Worm (Caenorhabditis elegans) whole organism, L4 larva: ENCODE results near the gene clec-173.

ENCODE experiments used
- F26F4.8 ChIP-seq: fragments of 200-800 bp; sonication (Bioruptor generic); conservative IDR thresholded peaks from 2 replicates; pipeline ENCODE4 v1.3.6; 2022; ENCODE audit warnings: missing genetic modification characterization, missing compliant biosample characterization
- F44E2.7 ChIP-seq: fragments of 200-800 bp; sonication (Bioruptor generic); IDR thresholded peaks from 2 replicates; pipeline ENCODE4 v2.1.2; 2022; ENCODE audit warnings: missing genetic modification characterization, missing compliant biosample characterization
- T20F7.1 ChIP-seq: fragments of 200-800 bp; sonication (Bioruptor generic); optimal IDR thresholded peaks from 2 replicates; lab custom pipeline; 2018; ENCODE audit warnings: mild to moderate bottlenecking, missing genetic modification characterization, missing compliant biosample characterization
- Y5F2A.4 ChIP-seq: fragments of 200-800 bp; sonication (Bioruptor generic); optimal IDR thresholded peaks from 2 replicates; lab custom pipeline; 2018; ENCODE audit warnings: mild to moderate bottlenecking, missing genetic modification characterization, missing compliant biosample characterization
- Y75B8A.6 ChIP-seq: fragments of 200-800 bp; sonication (Bioruptor generic); IDR thresholded peaks from 2 replicates; pipeline ENCODE4 v1.3.6; 2022; ENCODE audit warnings: missing genetic modification reagents, missing genetic modification characterization, missing compliant biosample characterization
- ZK337.2 ChIP-seq: fragments of 200-800 bp; sonication (Bioruptor generic); IDR thresholded peaks from 2 replicates; pipeline ENCODE4 v1.3.6; 2022; ENCODE audit warnings: missing genetic modification reagents, missing genetic modification characterization, missing compliant biosample characterization
- ZK546.5 ChIP-seq, 2 experiments: sonication (generic microtip); optimal IDR thresholded peaks; 2 replicates each; lab custom pipeline; 2017; ENCODE audit warnings: missing biosample characterization in 2 of 2, missing genetic modification characterization in 2 of 2
- arid-1 ChIP-seq: fragments of 200-800 bp; sonication (Bioruptor generic); conservative IDR thresholded peaks from 2 replicates; pipeline ENCODE4 v1.3.6; 2022; ENCODE audit warnings: missing genetic modification reagents, missing genetic modification characterization, missing compliant biosample characterization
- ceh-32 ChIP-seq: sonication (generic microtip); optimal IDR thresholded peaks from 2 replicates; lab custom pipeline; 2016; ENCODE audit warnings: mild to moderate bottlenecking, missing genetic modification characterization, missing compliant biosample characterization; ENCODE audit not compliant: poor library complexity
- ceh-44 ChIP-seq: fragments of 200-800 bp; sonication (Bioruptor generic); IDR thresholded peaks from 2 replicates; pipeline ENCODE4 v1.3.6; 2022; ENCODE audit warnings: missing genetic modification reagents, missing genetic modification characterization, missing compliant biosample characterization
- cey-2 ChIP-seq: sonication (generic microtip); optimal IDR thresholded peaks from 3 replicates; lab custom pipeline; 2017; ENCODE audit warnings: missing genetic modification characterization, mild to moderate bottlenecking, missing compliant biosample characterization, antibody characterized with exemption, borderline replicate concordance; ENCODE audit not compliant: insufficient read depth
- daf-16 ChIP-seq, 3 experiments: sonication (generic microtip); optimal IDR thresholded peaks; 2 replicates each; lab custom pipeline; 2016 to 2017; ENCODE audit warnings: missing genetic modification characterization in 3 of 3, missing genetic modification reagents in 3 of 3, mild to moderate bottlenecking in 2 of 3, missing compliant biosample characterization in 2 of 3, missing biosample characterization in 1 of 3, moderate library complexity in 1 of 3
- daf-8 ChIP-seq: fragments of 200-800 bp; sonication (Bioruptor generic); IDR thresholded peaks from 2 replicates; pipeline ENCODE4 v1.3.6; 2022; ENCODE audit warnings: missing genetic modification characterization, missing compliant biosample characterization
- dmd-6 ChIP-seq: fragments of 200-800 bp; sonication (Bioruptor generic); IDR thresholded peaks from 2 replicates; pipeline ENCODE4 v1.3.6; 2022; ENCODE audit warnings: missing genetic modification reagents, missing genetic modification characterization, missing compliant biosample characterization
- dmd-8 ChIP-seq: fragments of 200-800 bp; sonication (Bioruptor generic); IDR thresholded peaks from 2 replicates; pipeline ENCODE4 v1.3.6; 2022; ENCODE audit warnings: missing genetic modification characterization, missing compliant biosample characterization
- egl-27 ChIP-seq: sonication (generic microtip); optimal IDR thresholded peaks from 3 replicates; lab custom pipeline; 2017; ENCODE audit warnings: missing biosample characterization, missing genetic modification reagents, missing genetic modification characterization
- egl-43 ChIP-seq: fragments of 200-800 bp; sonication (Bioruptor generic); IDR thresholded peaks from 2 replicates; pipeline ENCODE4 v1.3.6; 2022; ENCODE audit warnings: missing genetic modification reagents, missing genetic modification characterization, missing compliant biosample characterization
- fkh-10 ChIP-seq: fragments of 150-350 bp; optimal IDR thresholded peaks from 2 replicates; lab custom pipeline; 2014; ENCODE audit warnings: missing biosample characterization, missing genetic modification reagents, missing genetic modification characterization
- fos-1 ChIP-seq: fragments of 150-350 bp; optimal IDR thresholded peaks from 2 replicates; lab custom pipeline; 2014; ENCODE audit warnings: missing biosample characterization, missing genetic modification characterization
- hif-1 ChIP-seq, 2 experiments: sonication (generic microtip); optimal IDR thresholded peaks; 2 replicates each; lab custom pipeline; 2016 to 2017; ENCODE audit warnings: missing compliant biosample characterization in 2 of 2, missing genetic modification characterization in 2 of 2, missing genetic modification reagents in 2 of 2, missing genotype in 2 of 2, mild to moderate bottlenecking in 1 of 2
- hlh-11 ChIP-seq: fragments of 200-800 bp; sonication (Bioruptor generic); optimal IDR thresholded peaks from 2 replicates; lab custom pipeline; 2018; ENCODE audit warnings: mild to moderate bottlenecking, missing genetic modification characterization, missing compliant biosample characterization
- hlh-30 ChIP-seq: sonication (generic microtip); optimal IDR thresholded peaks from 2 replicates; lab custom pipeline; 2017; ENCODE audit warnings: antibody characterized with exemption, mild to moderate bottlenecking, missing genetic modification characterization, missing compliant biosample characterization; ENCODE audit not compliant: insufficient read depth
- lin-1 ChIP-seq: fragments of 200-800 bp; sonication (Bioruptor generic); IDR thresholded peaks from 2 replicates; pipeline ENCODE4 v1.3.6; 2022; ENCODE audit warnings: missing genetic modification reagents, missing genetic modification characterization, missing compliant biosample characterization
- lin-15B ChIP-seq: fragments of 150-350 bp; sonication (generic microtip); optimal IDR thresholded peaks from 3 replicates; lab custom pipeline; 2014; ENCODE audit warnings: missing biosample characterization, missing genetic modification characterization
- lin-38 ChIP-seq: fragments of 200-800 bp; sonication (Bioruptor generic); IDR thresholded peaks from 2 replicates; pipeline ENCODE4 v1.3.6; 2022; ENCODE audit warnings: missing genetic modification reagents, missing genetic modification characterization, missing compliant biosample characterization
- lin-39 ChIP-seq: fragments of 150-350 bp; optimal IDR thresholded peaks from 2 replicates; lab custom pipeline; 2014; ENCODE audit warnings: missing biosample characterization, missing genetic modification reagents, missing genetic modification characterization
- lsy-2 ChIP-seq, 2 experiments: fragments of 150-350 bp in 1 of 2; sonication (generic microtip) in 1 of 2; optimal IDR thresholded peaks; 2 replicates each; lab custom pipeline; 2014 to 2017; ENCODE audit warnings: missing biosample characterization in 2 of 2, missing genetic modification characterization in 2 of 2
- mdl-1 ChIP-seq, 2 experiments: fragments of 150-350 bp in 1 of 2; sonication (generic microtip) in 1 of 2; optimal IDR thresholded peaks; 2 replicates each; lab custom pipeline; 2014 to 2017; ENCODE audit warnings: missing biosample characterization in 2 of 2, missing genetic modification characterization in 2 of 2
- mdt-29 ChIP-seq: fragments of 200-800 bp; sonication (Bioruptor generic); IDR thresholded peaks from 2 replicates; pipeline ENCODE4 v1.3.6; 2022; ENCODE audit warnings: missing genetic modification reagents, missing genetic modification characterization, missing compliant biosample characterization
- mep-1 ChIP-seq: fragments of 150-350 bp; sonication (generic microtip); optimal IDR thresholded peaks from 3 replicates; lab custom pipeline; 2014; ENCODE audit warnings: missing biosample characterization, missing genetic modification characterization
- mes-2 ChIP-seq: sonication (generic microtip); optimal IDR thresholded peaks from 2 replicates; lab custom pipeline; 2016; ENCODE audit warnings: missing genotype, mild to moderate bottlenecking, missing genetic modification characterization, missing compliant biosample characterization; ENCODE audit not compliant: poor library complexity, severe bottlenecking
- nhr-28 ChIP-seq: fragments of 150-350 bp; optimal IDR thresholded peaks from 2 replicates; lab custom pipeline; 2014; ENCODE audit warnings: missing biosample characterization, missing genetic modification characterization
- nhr-41 ChIP-seq: fragments of 200-800 bp; sonication (Bioruptor generic); IDR thresholded peaks from 2 replicates; pipeline ENCODE4 v1.3.6; 2022; ENCODE audit warnings: missing genetic modification reagents, missing genetic modification characterization, missing compliant biosample characterization
- nhr-42 ChIP-seq: fragments of 200-800 bp; sonication (Bioruptor generic); IDR thresholded peaks from 2 replicates; pipeline ENCODE4 v1.3.6; 2022; ENCODE audit warnings: missing genetic modification characterization, missing compliant biosample characterization
- pqm-1 ChIP-seq: sonication (generic microtip); optimal IDR thresholded peaks from 2 replicates; lab custom pipeline; 2017; ENCODE audit warnings: missing biosample characterization, missing genetic modification characterization
- rbr-2 ChIP-seq: sonication (generic microtip); optimal IDR thresholded peaks from 2 replicates; lab custom pipeline; 2016; ENCODE audit warnings: missing genotype, missing genetic modification characterization, missing compliant biosample characterization
- snpc-1.2 ChIP-seq: fragments of 200-800 bp; sonication (Bioruptor generic); IDR thresholded peaks from 2 replicates; pipeline ENCODE4 v1.3.6; 2022; ENCODE audit warnings: missing genetic modification reagents, missing genetic modification characterization, missing compliant biosample characterization
- snpc-4 ChIP-seq: fragments of 150-350 bp; optimal IDR thresholded peaks from 2 replicates; lab custom pipeline; 2014; ENCODE audit warnings: missing biosample characterization, missing genetic modification characterization
- spr-1 ChIP-seq: sonication (generic microtip); optimal IDR thresholded peaks from 2 replicates; lab custom pipeline; 2016; ENCODE audit warnings: mild to moderate bottlenecking, missing genetic modification characterization, missing compliant biosample characterization
- unc-39 ChIP-seq: sonication (generic microtip); optimal IDR thresholded peaks from 2 replicates; lab custom pipeline; 2017; ENCODE audit warnings: missing biosample characterization, missing genetic modification characterization
- unc-62 ChIP-seq, 3 experiments: fragments of 150-350 bp in 1 of 3; sonication (generic microtip); optimal IDR thresholded peaks in 2 of 3; peaks in 1 of 3; 1 replicate in 1 of 3; 2 replicates in 2 of 3; lab custom pipeline; 2014 to 2017; ENCODE audit warnings: missing biosample characterization in 3 of 3, missing genetic modification characterization in 3 of 3, missing genetic modification reagents in 3 of 3, missing genotype in 1 of 3
- zip-2 ChIP-seq: fragments of 150-350 bp; optimal IDR thresholded peaks from 2 replicates; lab custom pipeline; 2014; ENCODE audit warnings: missing biosample characterization, missing genetic modification characterization
- ztf-11 ChIP-seq: fragments of 150-350 bp; optimal IDR thresholded peaks from 2 replicates; lab custom pipeline; 2014; ENCODE audit warnings: missing biosample characterization, missing genetic modification characterization

clec-173 gene

DNA sequence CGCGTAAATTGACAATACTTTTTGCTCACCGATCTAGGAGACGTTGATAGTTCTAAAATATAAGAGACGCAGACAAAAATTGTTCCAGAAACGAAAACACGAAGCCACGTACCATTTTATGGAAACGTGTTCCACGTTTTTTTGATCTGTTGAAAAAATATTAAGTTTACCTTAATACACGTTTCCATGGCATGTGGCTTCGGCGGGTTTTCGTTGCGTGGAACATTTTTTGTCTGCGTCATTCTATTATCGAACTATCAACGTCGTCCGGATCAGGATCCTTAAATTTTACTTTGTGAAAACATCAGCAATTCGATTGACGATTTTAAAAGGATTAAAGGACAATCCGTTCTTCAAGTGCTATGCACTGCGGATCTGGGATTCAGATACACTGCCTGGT, 1.8 kb downstream of the clec-173 start, which contains the start of gene T26C12.2:
Gene T26C12.2 (minus strand): TSS at position 101 of the 400 bp plus-strand sequence.
- TF ChIP-seq mes-2 (tag; lab: Kevin White, UChicago): no peak

DNA sequence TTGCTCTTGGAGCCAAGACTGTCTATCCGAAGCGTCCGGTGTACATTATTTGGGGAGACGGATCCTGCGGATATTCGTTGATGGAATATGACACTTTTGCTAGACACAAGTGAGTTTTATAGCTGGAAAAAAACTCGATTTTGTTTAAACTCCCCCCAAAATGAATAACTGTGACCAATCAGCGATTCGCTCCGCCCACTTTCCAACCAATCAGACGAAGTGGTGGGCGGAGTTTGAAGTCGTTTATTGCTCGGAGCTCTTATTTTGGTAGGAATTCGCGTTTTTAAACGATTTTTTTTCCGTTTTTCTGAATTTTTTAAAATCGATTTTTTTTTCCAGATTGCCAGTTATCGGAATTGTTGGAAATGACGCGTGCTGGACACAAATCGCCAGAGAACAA, 5.7 kb downstream of the clec-173 start:
- TF ChIP-seq egl-43 (GFP tag; lab: Robert Waterston, UW) (no peak), hif-1 (tag; optimal IDR thresholded peaks at IDR 0.05; lab: Kevin White, UChicago) (no peak), mes-2 (tag; lab: Kevin White, UChicago) (no peak), mdl-1 (tag; optimal IDR thresholded peaks at IDR 0.05; lab: Kevin White, UChicago) (no peak), hlh-11 (no peak), nhr-28 (tag; lab: Kevin White, UChicago) (no peak), Y5F2A.4 (GFP tag; lab: Kevin White, UChicago) (no peak), T20F7.1 (GFP tag; lab: Kevin White, UChicago) (no peak), nhr-42 (GFP tag; lab: Robert Waterston, UW) (no peak), rbr-2 (tag; lab: Kevin White, UChicago) (no peak), spr-1 (tag; lab: Kevin White, UChicago) (no peak), lin-39 (tag; lab: Kevin White, UChicago) (no peak), cey-2 (tag; lab: Kevin White, UChicago) (no peak), dmd-6 (no peak), arid-1 (GFP tag; lab: Robert Waterston, UW) (no peak), mep-1 (tag; lab: Kevin White, UChicago) (no peak)

ce11 chrIV:3260216-3260615, 7.3 kb downstream of the clec-173 start:
- TF ChIP-seq snpc-1.2 (no peak), zip-2 (tag; lab: Kevin White, UChicago) (no peak), unc-62 (GFP tag; optimal IDR thresholded peaks at IDR 0.05 in 1 of 2; lab: Kevin White, UChicago) (no peak), unc-62 (tag; optimal IDR thresholded peaks at IDR 0.05; lab: Kevin White, UChicago) (no peak), daf-8 (GFP tag; lab: Robert Waterston, UW) (no peak), egl-27 (tag; lab: Kevin White, UChicago) (no peak), cey-2 (tag; lab: Kevin White, UChicago) (no peak)

DNA sequence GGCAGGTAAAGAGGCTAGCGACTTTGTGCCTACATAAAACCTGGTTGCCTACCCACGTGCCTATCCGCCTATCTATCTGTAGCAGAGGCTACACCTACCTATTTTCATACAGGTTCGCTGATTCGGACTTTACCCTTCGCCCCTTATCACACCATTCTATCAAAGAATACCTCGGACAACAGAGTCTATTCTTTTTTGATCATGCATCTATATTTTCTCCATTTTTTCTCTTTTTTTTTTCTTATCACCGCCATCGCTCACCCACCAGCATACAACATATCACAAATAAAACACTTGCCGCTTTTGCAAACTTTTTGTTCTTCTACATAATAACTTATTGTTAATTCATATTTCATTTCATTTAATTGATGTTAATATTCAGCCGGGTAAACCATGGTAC, 9.0 kb downstream of the clec-173 start, which contains the start of gene T26C12.1:
Gene T26C12.1 (plus strand): TSS at position 383 of the 400 bp plus-strand sequence.
- TF ChIP-seq nhr-41 (GFP tag; lab: Robert Waterston, UW) (no peak), lin-15B (no peak), lsy-2 (tag; optimal IDR thresholded peaks at IDR 0.05; lab: Kevin White, UChicago) (no peak), dmd-6 (peak; percentile 57; the same call in 1 of the 2 replicates), rbr-2 (tag; lab: Kevin White, UChicago) (no peak), hlh-30 (tag; lab: Kevin White, UChicago) (peak; percentile 21), pqm-1 (tag; lab: Kevin White, UChicago) (peak; percentile 88), lin-38 (GFP tag; lab: Robert Waterston, UW) (no peak), daf-16 (GFP tag; optimal IDR thresholded peaks at IDR 0.05; lab: Kevin White, UChicago) (no peak), daf-16 (tag; optimal IDR thresholded peaks at IDR 0.05; lab: Kevin White, UChicago) (peak; percentile 53), nhr-28 (tag; lab: Kevin White, UChicago) (peak; percentile 92), ceh-44 (GFP tag; lab: Robert Waterston, UW) (no peak), F44E2.7 (GFP tag; lab: Robert Waterston, UW) (no peak), ztf-11 (no peak), dmd-8 (GFP tag; lab: Robert Waterston, UW) (no peak), snpc-4 (tag; lab: Kevin White, UChicago) (no peak), lin-1 (GFP tag; lab: Robert Waterston, UW) (no peak), mdt-29 (GFP tag; lab: Robert Waterston, UW) (no peak), Y75B8A.6 (GFP tag; lab: Robert Waterston, UW) (no peak), ceh-32 (tag; lab: Kevin White, UChicago) (no peak), unc-39 (tag; lab: Kevin White, UChicago) (no peak), fkh-10 (GFP tag; lab: Kevin White, UChicago) (no peak), ZK337.2 (GFP tag; lab: Robert Waterston, UW) (no peak), lin-39 (tag; lab: Kevin White, UChicago) (no peak), ZK546.5 (tag; optimal IDR thresholded peaks at IDR 0.05; lab: Kevin White, UChicago) (no peak), fos-1 (tag; lab: Kevin White, UChicago) (no peak), zip-2 (tag; lab: Kevin White, UChicago) (no peak), hif-1 (tag; optimal IDR thresholded peaks at IDR 0.05; lab: Kevin White, UChicago) (no peak), F26F4.8 (GFP tag; lab: Robert Waterston, UW) (no peak), hlh-11 (peak; percentile 36), mdl-1 (tag; optimal IDR thresholded peaks at IDR 0.05; lab: Kevin White, UChicago) (peak in 1 of 2 experiments; percentile 73)
